Fruit fly (Drosophila melanogaster) whole organism, embryonic: Measurements from ENCODE around the gene CrzR.

Experiments
- Adf1 ChIP-seq: fragments of 200-800 bp; sonication (Bioruptor generic); IDR thresholded peaks from 2 replicates; pipeline ENCODE4 v1.3.6; 2022; ENCODE audit warnings: missing biosample characterization, missing genetic modification characterization
- CG13424 ChIP-seq: fragments of 200-800 bp; sonication (Bioruptor generic); optimal IDR thresholded peaks from 2 replicates; lab custom pipeline; 2019; ENCODE audit warnings: missing biosample characterization, mild to moderate bottlenecking, missing genetic modification characterization, moderate library complexity
- Hmx ChIP-seq: fragments of 200-800 bp; sonication (Bioruptor generic); optimal IDR thresholded peaks from 2 replicates; lab custom pipeline; 2016; ENCODE audit warnings: missing biosample characterization, missing genetic modification characterization
- crp ChIP-seq, 2 experiments: fragments of 200-800 bp; sonication (Bioruptor generic); optimal IDR thresholded peaks; 2 replicates in 1 of 2; 3 replicates in 1 of 2; lab custom pipeline; 2017; ENCODE audit warnings: missing biosample characterization in 2 of 2, missing genetic modification characterization in 2 of 2, mild to moderate bottlenecking in 1 of 2, moderate library complexity in 1 of 2
- hth ChIP-seq: fragments of >200 bp; optimal IDR thresholded peaks from 2 replicates; lab custom pipeline; 2017; ENCODE audit warnings: inconsistent platforms

dm6 chr3L:12319782-12320181 is 31.6 kb downstream of the CrzR start:
- no peak for TF ChIP-seq Adf1 (GFP tag; lab: Robert Waterston, UW)
- TF ChIP-seq Hmx (GFP tag; lab: Kevin White, UChicago) = no peak
- TF ChIP-seq CG13424 (tag; lab: Kevin White, UChicago) = no peak
- no peak for TF ChIP-seq hth (lab: Kevin White, UChicago)
- no peak for TF ChIP-seq crp (GFP tag; optimal IDR thresholded peaks at IDR 0.05; lab: Kevin White, UChicago)
